Worm (Caenorhabditis elegans) whole organism, L3 larva: ENCODE measurements around the gene fbxa-107.

ENCODE experiments used
- R02D3.7 ChIP-seq: fragments of 150-350 bp; optimal IDR thresholded peaks from 2 replicates; lab custom pipeline; 2014; ENCODE audit warnings: missing biosample characterization, missing genetic modification characterization
- aly-2 ChIP-seq: fragments of 150-350 bp; optimal IDR thresholded peaks from 2 replicates; lab custom pipeline; 2014; ENCODE audit warnings: missing biosample characterization, missing genetic modification characterization
- ama-1 ChIP-seq: fragments of 150-350 bp; optimal IDR thresholded peaks from 2 replicates; lab custom pipeline; 2018
- ceh-28 ChIP-seq: fragments of 150-350 bp; optimal IDR thresholded peaks from 2 replicates; lab custom pipeline; 2014; ENCODE audit warnings: missing biosample characterization, missing genetic modification reagents, missing genetic modification characterization
- ceh-82 ChIP-seq: fragments of 150-350 bp; optimal IDR thresholded peaks from 2 replicates; lab custom pipeline; 2014; ENCODE audit warnings: missing biosample characterization, missing genetic modification characterization
- ceh-9 ChIP-seq: sonication (generic microtip); optimal IDR thresholded peaks from 2 replicates; lab custom pipeline; 2018; ENCODE audit warnings: missing biosample characterization, missing genetic modification characterization
- daf-12 ChIP-seq: fragments of 150-350 bp; optimal IDR thresholded peaks from 2 replicates; lab custom pipeline; 2014; ENCODE audit warnings: missing biosample characterization, missing genetic modification reagents, missing genetic modification characterization
- egl-27 ChIP-seq: sonication (generic microtip); optimal IDR thresholded peaks from 4 replicates; lab custom pipeline; 2017; ENCODE audit warnings: missing biosample characterization, missing genetic modification reagents, missing genetic modification characterization
- egl-5 ChIP-seq: fragments of 150-350 bp; optimal IDR thresholded peaks from 2 replicates; lab custom pipeline; 2017; ENCODE audit warnings: missing biosample characterization, missing genetic modification reagents, missing genetic modification characterization, inconsistent platforms
- elt-2 ChIP-seq: sonication (generic microtip); optimal IDR thresholded peaks from 2 replicates; lab custom pipeline; 2016; ENCODE audit warnings: missing genetic modification reagents, mild to moderate bottlenecking, missing genetic modification characterization, missing compliant biosample characterization
- elt-3 ChIP-seq, 3 experiments: fragments of 150-350 bp in 1 of 3; sonication (generic microtip) in 2 of 3; optimal IDR thresholded peaks; 2 replicates in 2 of 3; 4 replicates in 1 of 3; lab custom pipeline; 2014 to 2017; ENCODE audit warnings: missing biosample characterization in 3 of 3, missing genetic modification characterization in 3 of 3
- eor-1 ChIP-seq, 2 experiments: fragments of 150-350 bp; optimal IDR thresholded peaks; 2 replicates each; lab custom pipeline; 2014 to 2018; ENCODE audit warnings: missing biosample characterization in 2 of 2, missing genetic modification characterization in 2 of 2
- fkh-10 ChIP-seq: sonication (generic microtip); optimal IDR thresholded peaks from 2 replicates; lab custom pipeline; 2017; ENCODE audit warnings: missing biosample characterization, missing genetic modification reagents, missing genetic modification characterization
- fkh-2 ChIP-seq: fragments of 150-350 bp; optimal IDR thresholded peaks from 2 replicates; lab custom pipeline; 2014; ENCODE audit warnings: missing biosample characterization, missing genetic modification reagents, missing genetic modification characterization
- hmg-11 ChIP-seq: sonication (generic microtip); optimal IDR thresholded peaks from 2 replicates; lab custom pipeline; 2016; ENCODE audit warnings: missing genetic modification characterization, missing compliant biosample characterization
- jun-1 ChIP-seq: fragments of 150-350 bp; optimal IDR thresholded peaks from 2 replicates; lab custom pipeline; 2014; ENCODE audit warnings: missing biosample characterization, missing genetic modification reagents, missing genetic modification characterization
- lin-15B ChIP-seq: fragments of 150-350 bp; optimal IDR thresholded peaks from 2 replicates; lab custom pipeline; 2014; ENCODE audit warnings: missing biosample characterization, missing genetic modification characterization
- lin-39 ChIP-seq: fragments of 150-350 bp; optimal IDR thresholded peaks from 2 replicates; lab custom pipeline; 2018; ENCODE audit warnings: missing biosample characterization, missing genetic modification reagents, missing genetic modification characterization
- mdl-1 ChIP-seq: fragments of 150-350 bp; optimal IDR thresholded peaks from 2 replicates; lab custom pipeline; 2014; ENCODE audit warnings: missing biosample characterization, missing genetic modification characterization
- nfya-1 ChIP-seq: sonication (generic microtip); optimal IDR thresholded peaks from 2 replicates; lab custom pipeline; 2017; ENCODE audit warnings: missing genetic modification characterization, mild to moderate bottlenecking, missing compliant biosample characterization, antibody characterized with exemption, moderate library complexity; ENCODE audit not compliant: insufficient read depth
- nhr-11 ChIP-seq: fragments of 150-350 bp; optimal IDR thresholded peaks from 2 replicates; lab custom pipeline; 2014; ENCODE audit warnings: missing biosample characterization, missing genetic modification characterization
- nhr-23 ChIP-seq: fragments of 150-350 bp; optimal IDR thresholded peaks from 2 replicates; lab custom pipeline; 2014; ENCODE audit warnings: missing biosample characterization, missing genetic modification reagents, missing genetic modification characterization
- nhr-25 ChIP-seq: sonication (generic microtip); optimal IDR thresholded peaks from 2 replicates; lab custom pipeline; 2017; ENCODE audit warnings: missing biosample characterization, missing genetic modification characterization
- nhr-43 ChIP-seq: sonication (generic microtip); optimal IDR thresholded peaks from 2 replicates; lab custom pipeline; 2016; ENCODE audit warnings: mild to moderate bottlenecking, missing genetic modification characterization, missing compliant biosample characterization; ENCODE audit not compliant: poor library complexity, severe bottlenecking
- nhr-67 ChIP-seq: fragments of 150-350 bp; optimal IDR thresholded peaks from 2 replicates; lab custom pipeline; 2014; ENCODE audit warnings: missing biosample characterization, missing genetic modification characterization
- nhr-76 ChIP-seq: fragments of 150-350 bp; sonication (generic microtip); optimal IDR thresholded peaks from 5 replicates; lab custom pipeline; 2014; ENCODE audit warnings: missing biosample characterization, missing genetic modification characterization
- nhr-77 ChIP-seq: fragments of 150-350 bp; optimal IDR thresholded peaks from 2 replicates; lab custom pipeline; 2014; ENCODE audit warnings: missing biosample characterization, missing genetic modification characterization
- pha-4 ChIP-seq: fragments of 150-350 bp; optimal IDR thresholded peaks from 2 replicates; lab custom pipeline; 2014; ENCODE audit warnings: missing biosample characterization, missing genetic modification reagents, missing genetic modification characterization
- pqm-1 ChIP-seq: fragments of 150-350 bp; optimal IDR thresholded peaks from 2 replicates; lab custom pipeline; 2017; ENCODE audit warnings: missing biosample characterization, missing genetic modification characterization, inconsistent platforms
- sea-2 ChIP-seq: fragments of 150-350 bp; sonication (generic microtip); optimal IDR thresholded peaks from 4 replicates; lab custom pipeline; 2014; ENCODE audit warnings: missing biosample characterization, missing genetic modification reagents, missing genetic modification characterization
- skn-1 ChIP-seq: fragments of 150-350 bp; optimal IDR thresholded peaks from 2 replicates; lab custom pipeline; 2014; ENCODE audit warnings: missing biosample characterization, missing genetic modification characterization
- snpc-4 ChIP-seq: fragments of 150-350 bp; optimal IDR thresholded peaks from 2 replicates; lab custom pipeline; 2014; ENCODE audit warnings: missing biosample characterization, missing genetic modification characterization
- tbx-2 ChIP-seq: sonication (generic microtip); optimal IDR thresholded peaks from 2 replicates; lab custom pipeline; 2016; ENCODE audit warnings: mild to moderate bottlenecking, missing genetic modification characterization, missing compliant biosample characterization
- unc-39 ChIP-seq: sonication (generic microtip); optimal IDR thresholded peaks from 4 replicates; lab custom pipeline; 2017; ENCODE audit warnings: missing biosample characterization, missing genetic modification characterization
- unc-62 ChIP-seq: fragments of 150-350 bp; sonication (generic microtip); optimal IDR thresholded peaks from 4 replicates; lab custom pipeline; 2014; ENCODE audit warnings: missing biosample characterization, missing genetic modification reagents, missing genetic modification characterization
- zag-1 ChIP-seq: fragments of 150-350 bp; optimal IDR thresholded peaks from 2 replicates; lab custom pipeline; 2014; ENCODE audit warnings: missing biosample characterization, missing genetic modification characterization
- ztf-11 ChIP-seq: fragments of 150-350 bp; optimal IDR thresholded peaks from 2 replicates; lab custom pipeline; 2014; ENCODE audit warnings: missing biosample characterization, missing genetic modification characterization
- ztf-4 ChIP-seq: fragments of 150-350 bp; optimal IDR thresholded peaks from 2 replicates; lab custom pipeline; 2014; ENCODE audit warnings: missing biosample characterization, missing genetic modification characterization

The fbxa-107 gene

DNA sequence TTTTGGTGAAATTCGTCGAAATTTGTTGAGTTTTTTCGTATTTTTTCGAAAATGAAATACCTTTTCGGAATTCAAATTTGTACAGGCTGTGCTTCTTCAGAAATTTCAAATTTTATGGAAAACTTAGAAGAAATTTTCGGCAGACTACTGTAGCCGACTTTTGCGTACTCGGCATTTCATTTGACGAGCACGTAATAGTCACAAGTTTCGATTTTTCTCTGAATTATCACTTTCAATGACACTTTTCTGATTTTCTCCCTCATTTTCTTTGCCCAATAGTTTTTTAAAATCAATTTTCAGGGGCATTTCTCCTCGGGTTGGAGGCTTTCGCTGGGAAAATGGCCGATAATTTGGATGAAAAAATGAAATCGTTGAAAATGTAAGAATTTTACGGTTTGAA lies at the start of gene fbxa-107:
Gene fbxa-107, plus strand, starts transcription at position 301 of the 400 bp plus-strand sequence.
- TF ChIP-seq nhr-11 (tag; lab: Kevin White, UChicago) (no peak), egl-5 (tag; lab: Kevin White, UChicago) (no peak), ztf-4 (tag; lab: Kevin White, UChicago) (no peak), mdl-1 (tag; lab: Kevin White, UChicago) (no peak), nhr-67 (no peak), snpc-4 (tag; lab: Kevin White, UChicago) (no peak), unc-39 (tag; lab: Kevin White, UChicago) (no peak), nhr-76 (tag; lab: Kevin White, UChicago) (no peak), elt-2 (no peak), unc-62 (GFP tag; lab: Kevin White, UChicago) (no peak), fkh-2 (no peak), nhr-77 (tag; lab: Kevin White, UChicago) (no peak), ztf-11 (tag; lab: Kevin White, UChicago) (no peak), skn-1 (tag; lab: Kevin White, UChicago) (no peak)

DNA sequence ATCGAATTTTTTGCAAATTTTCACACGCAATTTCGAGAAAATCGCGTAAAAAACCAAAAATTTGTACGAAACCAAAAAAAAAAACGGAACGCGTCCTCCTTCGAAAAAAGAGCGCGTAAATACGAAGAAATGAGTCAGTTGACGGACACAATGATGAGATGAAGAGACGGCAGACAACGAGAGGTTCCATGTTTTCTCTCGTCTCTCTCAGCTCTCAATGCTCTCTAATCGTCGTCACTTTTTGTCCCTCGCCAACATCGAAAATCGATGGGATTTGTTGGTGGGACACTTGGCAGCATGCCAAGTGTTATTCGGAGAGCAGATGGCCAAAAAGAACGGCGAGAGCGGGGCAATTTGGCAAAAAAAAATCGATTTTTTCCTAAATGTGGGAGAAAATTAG lies 44.6 kb upstream of the fbxa-107 start:
- TF ChIP-seq nhr-23 (tag; lab: Kevin White, UChicago) (peak; percentile 42), sea-2 (peak; percentile 95), ceh-28 (peak; percentile 96), hmg-11 (tag; lab: Kevin White, UChicago) (peak; percentile 79), R02D3.7 (peak; percentile 57), lin-15B (tag; lab: Kevin White, UChicago) (peak; percentile 67), eor-1 (tag; optimal IDR thresholded peaks at IDR 0.05; lab: Kevin White, UChicago) (no peak), jun-1 (tag; lab: Kevin White, UChicago) (peak; percentile 54), nhr-43 (no peak), aly-2 (tag; lab: Kevin White, UChicago) (no peak), nhr-67 (no peak), ama-1 (lab: Kevin White, UChicago) (peak; percentile 20), ceh-9 (no peak), elt-3 (tag; optimal IDR thresholded peaks at IDR 0.05; lab: Kevin White, UChicago) (no peak), unc-62 (GFP tag; lab: Kevin White, UChicago) (peak; percentile 0), pha-4 (peak; percentile 82), egl-27 (tag; lab: Kevin White, UChicago) (no peak), tbx-2 (tag; lab: Kevin White, UChicago) (peak; percentile 28), egl-5 (tag; lab: Kevin White, UChicago) (peak; percentile 67), ceh-82 (tag; lab: Kevin White, UChicago) (peak; percentile 58), lin-39 (peak; percentile 65), elt-2 (peak; percentile 20), mdl-1 (tag; lab: Kevin White, UChicago) (no peak), fkh-2 (peak; percentile 17), zag-1 (peak; percentile 56), nhr-76 (tag; lab: Kevin White, UChicago) (no peak), skn-1 (tag; lab: Kevin White, UChicago) (peak; percentile 85), nfya-1 (peak; percentile 89), fkh-10 (peak; percentile 62), snpc-4 (tag; lab: Kevin White, UChicago) (peak; percentile 66)

DNA sequence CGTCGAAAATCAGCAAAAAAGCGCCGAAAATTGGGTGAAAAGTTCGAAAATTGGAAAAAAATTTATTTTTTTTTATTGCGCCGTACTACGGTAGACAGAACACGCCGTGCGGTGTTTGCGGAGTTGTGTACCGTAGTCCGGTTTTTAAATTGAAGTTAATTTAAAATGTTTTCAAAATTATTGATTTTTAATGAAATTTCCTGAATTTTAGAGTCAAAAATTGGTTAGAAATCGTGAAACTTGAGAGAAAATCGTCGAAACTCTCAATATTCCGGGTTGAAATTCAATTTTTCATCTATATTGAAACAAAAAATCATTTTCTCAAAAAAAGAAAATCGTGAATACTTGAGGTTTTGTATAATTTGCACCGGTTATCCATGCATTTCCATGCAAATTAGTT lies 41.9 kb upstream of the fbxa-107 start, which contains the start of gene nova-1:
Gene nova-1, minus strand, starts transcription at position 101 of the 400 bp plus-strand sequence.
- TF ChIP-seq elt-3 (tag; optimal IDR thresholded peaks at IDR 0.05; lab: Kevin White, UChicago) = no peak
- no peak for TF ChIP-seq ceh-9
- TF ChIP-seq lin-15B (tag; lab: Kevin White, UChicago) = no peak
- no peak for TF ChIP-seq nhr-23 (tag; lab: Kevin White, UChicago)
- TF ChIP-seq nhr-67 = no peak
- TF ChIP-seq nhr-77 (tag; lab: Kevin White, UChicago) = no peak
- TF ChIP-seq unc-39 (tag; lab: Kevin White, UChicago) = no peak
- no peak for TF ChIP-seq eor-1 (tag; optimal IDR thresholded peaks at IDR 0.05; lab: Kevin White, UChicago)
- no peak for TF ChIP-seq daf-12 (tag; lab: Kevin White, UChicago)
- TF ChIP-seq ceh-82 (tag; lab: Kevin White, UChicago) = no peak
- no peak for TF ChIP-seq nhr-25 (tag; lab: Kevin White, UChicago)
- no peak for TF ChIP-seq egl-27 (tag; lab: Kevin White, UChicago)
- TF ChIP-seq aly-2 (tag; lab: Kevin White, UChicago) = no peak
- no peak for TF ChIP-seq elt-2
- TF ChIP-seq pqm-1 (tag; lab: Kevin White, UChicago) = no peak
